Fruit fly (Drosophila melanogaster) whole organism, embryonic: ENCODE measurements around the gene lectin-37Db.

Source experiments
- Awh ChIP-seq: fragments of 200-800 bp; sonication (Bioruptor generic); IDR thresholded peaks from 2 replicates; pipeline ENCODE4, ENCODE4 v1.3.6; 2022; ENCODE audit warnings: missing biosample characterization, missing genetic modification characterization
- Bdp1 ChIP-seq: fragments of 200-800 bp; sonication (Bioruptor generic); optimal IDR thresholded peaks from 3 replicates; lab custom pipeline; 2016; ENCODE audit warnings: missing biosample characterization, missing genetic modification characterization
- Bgb ChIP-seq: fragments of 200-800 bp; sonication (Bioruptor generic); IDR thresholded peaks from 2 replicates; pipeline ENCODE4 v1.3.6; 2022; ENCODE audit warnings: missing biosample characterization, missing genetic modification characterization; ENCODE audit not compliant: partially characterized antibody
- CG10543 ChIP-seq: fragments of 200-800 bp; sonication (Bioruptor generic); optimal IDR thresholded peaks from 3 replicates; lab custom pipeline; 2017; ENCODE audit warnings: missing biosample characterization, mild to moderate bottlenecking, missing genetic modification characterization, moderate library complexity
- CG10565 ChIP-seq: fragments of 200-800 bp; sonication (Bioruptor generic); optimal IDR thresholded peaks from 3 replicates; lab custom pipeline; 2016; ENCODE audit warnings: missing biosample characterization, mild to moderate bottlenecking, missing genetic modification characterization
- CG10959 ChIP-seq: fragments of 200-800 bp; sonication (Bioruptor generic); IDR thresholded peaks from 2 replicates; pipeline ENCODE4 v1.3.6; 2022; ENCODE audit warnings: missing biosample characterization, missing genetic modification characterization
- CG12391 ChIP-seq: fragments of 200-800 bp; sonication (Bioruptor generic); optimal IDR thresholded peaks from 3 replicates; lab custom pipeline; 2018; ENCODE audit warnings: missing biosample characterization, mild to moderate bottlenecking, missing genetic modification characterization, moderate library complexity
- CG12769 ChIP-seq: fragments of 200-800 bp; sonication (Bioruptor generic); optimal IDR thresholded peaks from 2 replicates; lab custom pipeline; 2019; ENCODE audit warnings: missing biosample characterization, mild to moderate bottlenecking, missing genetic modification characterization, moderate library complexity
- CG14014 ChIP-seq: fragments of 200-800 bp; sonication (Bioruptor generic); IDR thresholded peaks from 2 replicates; pipeline ENCODE4 v1.3.6; 2022; ENCODE audit warnings: missing biosample characterization, missing genetic modification characterization
- CG17186 ChIP-seq: fragments of 200-800 bp; sonication (Bioruptor generic); optimal IDR thresholded peaks from 3 replicates; lab custom pipeline; 2017; ENCODE audit warnings: missing biosample characterization, missing genetic modification reagents, missing genetic modification characterization
- CG17328 ChIP-seq: fragments of 200-800 bp; sonication (Bioruptor generic); IDR thresholded peaks from 2 replicates; pipeline ENCODE4 v1.3.6; 2022; ENCODE audit warnings: missing biosample characterization, missing genetic modification characterization
- CG17802 ChIP-seq: fragments of 200-800 bp; sonication (Bioruptor generic); optimal IDR thresholded peaks from 2 replicates; lab custom pipeline; 2018; ENCODE audit warnings: missing biosample characterization, mild to moderate bottlenecking, missing genetic modification characterization, moderate library complexity
- CG17829 ChIP-seq: fragments of 200-800 bp; optimal IDR thresholded peaks from 2 replicates; lab custom pipeline; 2019; ENCODE audit warnings: missing biosample characterization, mild to moderate bottlenecking, missing genetic modification characterization, moderate library complexity
- CG1832 ChIP-seq: fragments of 200-800 bp; sonication (Bioruptor generic); optimal IDR thresholded peaks from 2 replicates; lab custom pipeline; 2017; ENCODE audit warnings: missing biosample characterization, mild to moderate bottlenecking, missing genetic modification characterization, inconsistent platforms
- CG2678 ChIP-seq: fragments of 200-800 bp; sonication (Bioruptor generic); optimal IDR thresholded peaks from 3 replicates; lab custom pipeline; 2019; ENCODE audit warnings: missing biosample characterization, mild to moderate bottlenecking, missing genetic modification characterization, moderate library complexity
- CG31224 ChIP-seq: fragments of 200-800 bp; sonication (Bioruptor generic); IDR thresholded peaks from 2 replicates; pipeline ENCODE4 v1.3.6; 2022; ENCODE audit warnings: missing biosample characterization, missing genetic modification characterization
- CG4360 ChIP-seq: fragments of 200-800 bp; sonication (Bioruptor generic); IDR thresholded peaks from 2 replicates; pipeline ENCODE4 v1.3.6; 2022; ENCODE audit warnings: missing biosample characterization, missing genetic modification characterization
- CG43689 ChIP-seq: fragments of 200-800 bp; sonication (Bioruptor generic); IDR thresholded peaks from 2 replicates; pipeline ENCODE4 v1.3.6; 2022; ENCODE audit warnings: missing biosample characterization, missing genetic modification characterization
- CG6654 ChIP-seq: fragments of 200-800 bp; sonication (Bioruptor generic); optimal IDR thresholded peaks from 2 replicates; lab custom pipeline; 2017; ENCODE audit warnings: missing biosample characterization, mild to moderate bottlenecking, missing genetic modification characterization
- CG7786 ChIP-seq: fragments of 200-800 bp; sonication (Bioruptor generic); optimal IDR thresholded peaks from 2 replicates; lab custom pipeline; 2016; ENCODE audit warnings: missing biosample characterization, missing genetic modification characterization
- CG7963 ChIP-seq: fragments of 200-800 bp; sonication (Bioruptor generic); IDR thresholded peaks from 3 replicates; pipeline ENCODE4 v1.3.6; 2022; ENCODE audit warnings: missing biosample characterization, missing genetic modification characterization; ENCODE audit not compliant: partially characterized antibody
- CG8281 ChIP-seq: fragments of 200-800 bp; sonication (Bioruptor generic); optimal IDR thresholded peaks from 2 replicates; lab custom pipeline; 2018; ENCODE audit warnings: missing biosample characterization, mild to moderate bottlenecking, missing genetic modification characterization, moderate library complexity
- CG9727 ChIP-seq: fragments of 200-800 bp; sonication (Bioruptor generic); optimal IDR thresholded peaks from 3 replicates; lab custom pipeline; 2017; ENCODE audit warnings: missing biosample characterization, mild to moderate bottlenecking, missing genetic modification characterization
- Chrac-16 ChIP-seq: fragments of 200-800 bp; sonication (Bioruptor generic); optimal IDR thresholded peaks from 3 replicates; lab custom pipeline; 2016; ENCODE audit warnings: missing biosample characterization, missing genetic modification characterization
- Dip2 ChIP-seq: fragments of 200-800 bp; sonication (Bioruptor generic); IDR thresholded peaks from 2 replicates; pipeline ENCODE4 v1.3.6; 2022; ENCODE audit warnings: missing biosample characterization, missing genetic modification characterization
- Fer3 ChIP-seq: fragments of 200-800 bp; sonication (Bioruptor generic); optimal IDR thresholded peaks from 2 replicates; lab custom pipeline; 2018; ENCODE audit warnings: missing biosample characterization, mild to moderate bottlenecking, missing genetic modification characterization, moderate library complexity
- Hr39 ChIP-seq: fragments of >200 bp; optimal IDR thresholded peaks from 2 replicates; lab custom pipeline; 2017
- MTF-1 ChIP-seq: fragments of 200-800 bp; sonication (Bioruptor generic); optimal IDR thresholded peaks from 2 replicates; lab custom pipeline; 2018; ENCODE audit warnings: missing biosample characterization, mild to moderate bottlenecking, missing genetic modification characterization, borderline replicate concordance
- NC2β ChIP-seq: fragments of 200-800 bp; sonication (Bioruptor generic); optimal IDR thresholded peaks from 2 replicates; lab custom pipeline; 2016; ENCODE audit warnings: missing biosample characterization, missing genetic modification characterization
- NK7.1 ChIP-seq: fragments of 200-800 bp; sonication (Bioruptor generic); optimal IDR thresholded peaks from 3 replicates; lab custom pipeline; 2016; ENCODE audit warnings: missing biosample characterization, missing genetic modification characterization
- Nf-YB ChIP-seq: fragments of 200-800 bp; sonication (Bioruptor generic); optimal IDR thresholded peaks from 3 replicates; lab custom pipeline; 2019; ENCODE audit warnings: missing biosample characterization, mild to moderate bottlenecking, missing genetic modification characterization, moderate library complexity
- Nf-YC ChIP-seq: fragments of 200-800 bp; optimal IDR thresholded peaks from 3 replicates; lab custom pipeline; 2019; ENCODE audit warnings: missing biosample characterization, mild to moderate bottlenecking, missing genetic modification characterization, moderate library complexity
- NfI ChIP-seq: fragments of 200-800 bp; sonication (Bioruptor generic); optimal IDR thresholded peaks from 3 replicates; lab custom pipeline; 2018; ENCODE audit warnings: missing biosample characterization, mild to moderate bottlenecking, missing genetic modification characterization, moderate library complexity
- Six4 ChIP-seq: fragments of 200-800 bp; sonication (Bioruptor generic); optimal IDR thresholded peaks from 2 replicates; lab custom pipeline; 2016; ENCODE audit warnings: missing biosample characterization, missing genetic modification characterization
- Usf ChIP-seq: fragments of 200-800 bp; sonication (Bioruptor generic); optimal IDR thresholded peaks from 2 replicates; lab custom pipeline; 2017; ENCODE audit warnings: missing genotype, missing biosample characterization, missing genetic modification characterization
- Vsx1 ChIP-seq: fragments of 200-800 bp; sonication (Bioruptor generic); optimal IDR thresholded peaks from 2 replicates; lab custom pipeline; 2017; ENCODE audit warnings: missing biosample characterization, mild to moderate bottlenecking, missing genetic modification characterization, missing genetic modification reagents
- abd-A ChIP-seq: fragments of 200-800 bp; sonication (Bioruptor generic); optimal IDR thresholded peaks from 3 replicates; lab custom pipeline; 2019; ENCODE audit warnings: missing biosample characterization, mild to moderate bottlenecking, missing genetic modification characterization, moderate library complexity
- bbx ChIP-seq: fragments of 200-800 bp; sonication (Bioruptor generic); IDR thresholded peaks from 2 replicates; pipeline ENCODE4 v1.3.6; 2022; ENCODE audit warnings: missing biosample characterization, missing genetic modification characterization; ENCODE audit not compliant: partially characterized antibody
- btn ChIP-seq: fragments of 200-800 bp; sonication (Bioruptor generic); optimal IDR thresholded peaks from 2 replicates; lab custom pipeline; 2016; ENCODE audit warnings: missing biosample characterization, missing genetic modification characterization
- da ChIP-seq: fragments of 200-800 bp; sonication (Bioruptor generic); optimal IDR thresholded peaks from 2 replicates; lab custom pipeline; 2016; ENCODE audit warnings: missing biosample characterization, missing genetic modification characterization
- fd3F ChIP-seq: fragments of 200-800 bp; sonication (Bioruptor generic); optimal IDR thresholded peaks from 2 replicates; lab custom pipeline; 2018; ENCODE audit warnings: missing biosample characterization, mild to moderate bottlenecking, missing genetic modification characterization, moderate library complexity
- kni ChIP-seq: fragments of 200-800 bp; sonication (Bioruptor generic); optimal IDR thresholded peaks from 3 replicates; lab custom pipeline; 2017; ENCODE audit warnings: mild to moderate bottlenecking, missing biosample characterization, missing genetic modification reagents, missing genetic modification characterization
- lilli ChIP-seq: fragments of 200-800 bp; sonication (Bioruptor generic); optimal IDR thresholded peaks from 3 replicates; lab custom pipeline; 2016; ENCODE audit warnings: missing biosample characterization, missing genetic modification characterization
- nmo ChIP-seq: fragments of 200-800 bp; sonication (Bioruptor generic); optimal IDR thresholded peaks from 2 replicates; lab custom pipeline; 2018; ENCODE audit warnings: missing biosample characterization, mild to moderate bottlenecking, missing genetic modification characterization, moderate library complexity
- org-1 ChIP-seq: fragments of 200-800 bp; sonication (Bioruptor generic); optimal IDR thresholded peaks from 2 replicates; lab custom pipeline; 2017; ENCODE audit warnings: missing biosample characterization, missing genetic modification characterization
- pb ChIP-seq: fragments of 200-800 bp; sonication (Bioruptor generic); optimal IDR thresholded peaks from 3 replicates; lab custom pipeline; 2016; ENCODE audit warnings: missing biosample characterization, missing genetic modification characterization
- peb ChIP-seq: fragments of 200-800 bp; sonication (Bioruptor generic); IDR thresholded peaks from 2 replicates; pipeline ENCODE4 v1.3.6; 2022; ENCODE audit warnings: missing biosample characterization, missing genetic modification characterization
- psq ChIP-seq: fragments of 200-800 bp; sonication (Bioruptor generic); optimal IDR thresholded peaks from 2 replicates; lab custom pipeline; 2017; ENCODE audit warnings: missing biosample characterization, missing genetic modification characterization
- schlank ChIP-seq: fragments of 200-800 bp; sonication (Bioruptor generic); optimal IDR thresholded peaks from 2 replicates; lab custom pipeline; 2018; ENCODE audit warnings: missing biosample characterization, mild to moderate bottlenecking, missing genetic modification characterization
- sens-2 ChIP-seq: fragments of 200-800 bp; sonication (Bioruptor generic); IDR thresholded peaks from 2 replicates; pipeline ENCODE4 v1.3.6; 2022; ENCODE audit warnings: missing biosample characterization, missing genetic modification characterization
- z ChIP-seq: fragments of 200-800 bp; sonication (Bioruptor generic); IDR thresholded peaks from 3 replicates; pipeline ENCODE4 v1.3.6; 2022; ENCODE audit warnings: missing biosample characterization, missing genetic modification characterization
- zen ChIP-seq: fragments of 200-800 bp; sonication (Bioruptor generic); optimal IDR thresholded peaks from 3 replicates; lab custom pipeline; 2018; ENCODE audit warnings: missing biosample characterization, mild to moderate bottlenecking, missing genetic modification characterization, moderate library complexity

lectin-37Db gene

dm6 chr2L:19421573-19421972 is 2.7 kb downstream of the lectin-37Db start:
- TF ChIP-seq CG4360 (GFP tag; lab: Robert Waterston, UW) = no peak
- no peak for TF ChIP-seq CG9727
- TF ChIP-seq Awh (GFP tag; lab: Robert Waterston, UW) = no peak
- TF ChIP-seq CG8281 (tag; lab: Kevin White, UChicago) = no peak
- TF ChIP-seq CG12391 (tag; lab: Kevin White, UChicago) = no peak
- TF ChIP-seq CG10959 (GFP tag; lab: Robert Waterston, UW) = no peak
- no peak for TF ChIP-seq pb (GFP tag; lab: Kevin White, UChicago)
- peak; percentile 75 for TF ChIP-seq Nf-YC
- TF ChIP-seq sens-2 = no peak
- TF ChIP-seq org-1 (GFP tag; lab: Kevin White, UChicago) = no peak
- TF ChIP-seq NfI (GFP tag; lab: Kevin White, UChicago) = no peak
- TF ChIP-seq Six4 (GFP tag; lab: Kevin White, UChicago) = no peak
- no peak for TF ChIP-seq kni (GFP tag; lab: Kevin White, UChicago)
- no peak for TF ChIP-seq z (GFP tag; lab: Robert Waterston, UW)
- no peak for TF ChIP-seq CG10565 (GFP tag; lab: Kevin White, UChicago)
- TF ChIP-seq schlank (tag; lab: Kevin White, UChicago) = no peak
- TF ChIP-seq CG2678 (tag; lab: Kevin White, UChicago) = peak; percentile 3
- no peak for TF ChIP-seq CG7786 (GFP tag; lab: Kevin White, UChicago)
- no peak for TF ChIP-seq fd3F
- no peak for TF ChIP-seq btn
- TF ChIP-seq Bdp1 (GFP tag; lab: Kevin White, UChicago) = no peak
- no peak for TF ChIP-seq CG17802
- no peak for TF ChIP-seq da (GFP tag; lab: Kevin White, UChicago)
- TF ChIP-seq psq (GFP tag; lab: Kevin White, UChicago) = no peak
- TF ChIP-seq MTF-1 (GFP tag; lab: Kevin White, UChicago) = no peak
- TF ChIP-seq Fer3 = no peak
- peak; percentile 65 for TF ChIP-seq Nf-YB (GFP tag; lab: Kevin White, UChicago)
- no peak for TF ChIP-seq CG43689 (GFP tag; lab: Robert Waterston, UW)
- no peak for TF ChIP-seq Hr39 (lab: Kevin White, UChicago)
- peak; percentile 65 for TF ChIP-seq CG12769
- no peak for TF ChIP-seq Bgb (GFP tag; lab: Robert Waterston, UW)
- peak; percentile 19; the same call in 1 of the 2 replicates for TF ChIP-seq CG14014 (GFP tag; lab: Robert Waterston, UW)
- TF ChIP-seq lilli = no peak
- no peak for TF ChIP-seq Dip2 (GFP tag; lab: Robert Waterston, UW)
- no peak for TF ChIP-seq CG6654 (GFP tag; lab: Kevin White, UChicago)
- no peak for TF ChIP-seq Vsx1 (GFP tag; lab: Kevin White, UChicago)
- no peak for TF ChIP-seq CG7963 (GFP tag; lab: Robert Waterston, UW)
- TF ChIP-seq CG1832 (GFP tag; lab: Kevin White, UChicago) = no peak
- TF ChIP-seq CG17328 = 0 out of 2 replicates have a peak, but pooled peaks have one; percentile 18
- no peak for TF ChIP-seq Chrac-16
- no peak for TF ChIP-seq abd-A
- TF ChIP-seq CG17829 (tag; lab: Kevin White, UChicago) = no peak
- TF ChIP-seq CG10543 (GFP tag; lab: Kevin White, UChicago) = no peak
- TF ChIP-seq CG17186 (GFP tag; lab: Kevin White, UChicago) = no peak
- no peak for TF ChIP-seq CG31224 (GFP tag; lab: Robert Waterston, UW)
- no peak for TF ChIP-seq Usf (GFP tag; lab: Kevin White, UChicago)
- no peak for TF ChIP-seq nmo (GFP tag; lab: Kevin White, UChicago)
- TF ChIP-seq peb (GFP tag; lab: Robert Waterston, UW) = no peak
- TF ChIP-seq NK7.1 = no peak
- TF ChIP-seq zen (tag; lab: Kevin White, UChicago) = no peak
- no peak for TF ChIP-seq bbx (GFP tag; lab: Robert Waterston, UW)
- no peak for TF ChIP-seq NC2β (GFP tag; lab: Kevin White, UChicago)
